Fruit fly (Drosophila melanogaster) whole organism, prepupa: ENCODE results near the gene bnl.

Experiments used
- Blimp-1 ChIP-seq: fragments of 200-800 bp; sonication (Bioruptor generic); optimal IDR thresholded peaks from 3 replicates; lab custom pipeline; 2017; ENCODE audit warnings: missing biosample characterization, missing genetic modification characterization, mild to moderate bottlenecking, moderate library complexity, missing genetic modification reagents
- CG10631 ChIP-seq: fragments of 200-800 bp; sonication (Bioruptor generic); optimal IDR thresholded peaks from 2 replicates; lab custom pipeline; 2016; ENCODE audit warnings: missing biosample characterization, missing genetic modification characterization
- CG11294 ChIP-seq: fragments of 200-800 bp; sonication (Bioruptor generic); IDR thresholded peaks from 2 replicates; pipeline ENCODE4 v1.3.6; 2022; ENCODE audit warnings: missing biosample characterization, missing genetic modification characterization
- CG11762 ChIP-seq: fragments of 200-800 bp; sonication (Bioruptor generic); optimal IDR thresholded peaks from 3 replicates; lab custom pipeline; 2016; ENCODE audit warnings: missing biosample characterization, missing genetic modification characterization; ENCODE audit not compliant: insufficient read depth
- CG15336 ChIP-seq: fragments of 200-800 bp; sonication (Bioruptor generic); IDR thresholded peaks from 2 replicates; pipeline ENCODE4 v1.3.6; 2022; ENCODE audit warnings: missing biosample characterization, missing genetic modification characterization
- CG1621 ChIP-seq: fragments of 200-800 bp; sonication (Bioruptor generic); optimal IDR thresholded peaks from 3 replicates; lab custom pipeline; 2018; ENCODE audit warnings: missing biosample characterization, mild to moderate bottlenecking, missing genetic modification characterization
- CG16779 ChIP-seq: fragments of 200-800 bp; sonication (Bioruptor generic); optimal IDR thresholded peaks from 3 replicates; lab custom pipeline; 2017; ENCODE audit warnings: missing biosample characterization, mild to moderate bottlenecking, missing genetic modification characterization
- CG3032 ChIP-seq: fragments of 200-800 bp; optimal IDR thresholded peaks from 2 replicates; lab custom pipeline; 2019; ENCODE audit warnings: missing biosample characterization, mild to moderate bottlenecking, missing genetic modification characterization, moderate library complexity
- CG31627 ChIP-seq: fragments of 200-800 bp; sonication (Bioruptor generic); optimal IDR thresholded peaks from 3 replicates; lab custom pipeline; 2016; ENCODE audit warnings: missing biosample characterization, missing genetic modification characterization
- CG32006 ChIP-seq: fragments of 200-800 bp; sonication (Bioruptor generic); optimal IDR thresholded peaks from 3 replicates; lab custom pipeline; 2017; ENCODE audit warnings: missing biosample characterization, mild to moderate bottlenecking, missing genetic modification characterization
- CG4318 ChIP-seq: fragments of 200-800 bp; sonication (Bioruptor generic); optimal IDR thresholded peaks from 3 replicates; lab custom pipeline; 2017; ENCODE audit warnings: missing biosample characterization, mild to moderate bottlenecking, missing genetic modification characterization
- CG6163 ChIP-seq: fragments of 200-800 bp; sonication (Bioruptor generic); IDR thresholded peaks from 3 replicates; pipeline ENCODE4 v1.3.6; 2022; ENCODE audit warnings: missing biosample characterization, missing genetic modification characterization
- CG6276 ChIP-seq: fragments of 200-800 bp; sonication (Bioruptor generic); optimal IDR thresholded peaks from 2 replicates; lab custom pipeline; 2017; ENCODE audit warnings: missing biosample characterization, mild to moderate bottlenecking, missing genetic modification characterization
- CG6792 ChIP-seq: fragments of 200-800 bp; sonication (Bioruptor generic); optimal IDR thresholded peaks from 3 replicates; lab custom pipeline; 2016; ENCODE audit warnings: missing biosample characterization, missing genetic modification characterization
- CG6808 ChIP-seq: fragments of 200-800 bp; sonication (Bioruptor generic); optimal IDR thresholded peaks from 3 replicates; lab custom pipeline; 2017; ENCODE audit warnings: missing biosample characterization, missing genetic modification characterization, mild to moderate bottlenecking, moderate library complexity, missing genetic modification reagents
- CG6854 ChIP-seq: fragments of 200-800 bp; sonication (Bioruptor generic); optimal IDR thresholded peaks from 2 replicates; lab custom pipeline; 2017; ENCODE audit warnings: missing biosample characterization, mild to moderate bottlenecking, missing genetic modification characterization
- CG7368 ChIP-seq: fragments of 200-800 bp; sonication (Bioruptor generic); optimal IDR thresholded peaks from 3 replicates; lab custom pipeline; 2016; ENCODE audit warnings: missing biosample characterization, missing genetic modification characterization
- CG8119 ChIP-seq: fragments of 200-800 bp; sonication (Bioruptor generic); IDR thresholded peaks from 3 replicates; pipeline ENCODE4 v1.3.6; 2022; ENCODE audit warnings: missing biosample characterization, missing genetic modification characterization
- CG8632 ChIP-seq: fragments of 200-800 bp; sonication (Bioruptor generic); optimal IDR thresholded peaks from 3 replicates; lab custom pipeline; 2016; ENCODE audit warnings: missing biosample characterization, missing genetic modification characterization
- CG9139 ChIP-seq: fragments of 200-800 bp; sonication (Bioruptor generic); optimal IDR thresholded peaks from 3 replicates; lab custom pipeline; 2017; ENCODE audit warnings: missing biosample characterization, mild to moderate bottlenecking, missing genetic modification characterization
- Hr38 ChIP-seq: sonication (Bioruptor generic); optimal IDR thresholded peaks from 2 replicates; lab custom pipeline; 2016; ENCODE audit warnings: missing biosample characterization, missing genetic modification characterization
- Hr39 ChIP-seq: fragments of 200-800 bp; sonication (Bioruptor generic); optimal IDR thresholded peaks from 2 replicates; lab custom pipeline; 2016; ENCODE audit warnings: missing biosample characterization, missing genetic modification characterization
- Hr4 ChIP-seq: fragments of 200-800 bp; sonication (Bioruptor generic); optimal IDR thresholded peaks from 3 replicates; lab custom pipeline; 2016; ENCODE audit warnings: missing biosample characterization, missing genetic modification characterization
- Lpt ChIP-seq: fragments of 200-800 bp; sonication (Bioruptor generic); optimal IDR thresholded peaks from 3 replicates; lab custom pipeline; 2016; ENCODE audit warnings: missing biosample characterization, missing genetic modification characterization
- Smox ChIP-seq: fragments of 200-800 bp; sonication (Bioruptor generic); optimal IDR thresholded peaks from 3 replicates; lab custom pipeline; 2016; ENCODE audit warnings: missing biosample characterization, missing genetic modification characterization
- Sox15 ChIP-seq: fragments of 200-800 bp; sonication (Bioruptor generic); optimal IDR thresholded peaks from 3 replicates; lab custom pipeline; 2016; ENCODE audit warnings: missing biosample characterization, missing genetic modification characterization
- eg ChIP-seq: fragments of 200-800 bp; sonication (Bioruptor generic); IDR thresholded peaks from 3 replicates; pipeline ENCODE4 v1.3.6; 2022; ENCODE audit warnings: missing biosample characterization, missing genetic modification characterization
- esn ChIP-seq: fragments of 200-800 bp; sonication (Bioruptor generic); optimal IDR thresholded peaks from 2 replicates; lab custom pipeline; 2016; ENCODE audit warnings: missing biosample characterization, mild to moderate bottlenecking, missing genetic modification characterization, moderate library complexity
- fd85E ChIP-seq: fragments of 200-800 bp; sonication (Bioruptor generic); optimal IDR thresholded peaks from 3 replicates; lab custom pipeline; 2016; ENCODE audit warnings: missing biosample characterization, missing genetic modification characterization
- fkh ChIP-seq: fragments of 200-800 bp; sonication (Bioruptor generic); optimal IDR thresholded peaks from 3 replicates; lab custom pipeline; 2017; ENCODE audit warnings: missing biosample characterization, mild to moderate bottlenecking, missing genetic modification characterization, moderate library complexity
- lz ChIP-seq: fragments of 200-800 bp; sonication (Bioruptor generic); optimal IDR thresholded peaks from 3 replicates; lab custom pipeline; 2016; ENCODE audit warnings: missing biosample characterization, missing genetic modification characterization
- net ChIP-seq: fragments of 200-800 bp; sonication (Bioruptor generic); optimal IDR thresholded peaks from 3 replicates; lab custom pipeline; 2016; ENCODE audit warnings: missing biosample characterization, missing genetic modification characterization
- salr ChIP-seq, 2 experiments: fragments of 200-800 bp; sonication (Bioruptor generic); optimal IDR thresholded peaks; 3 replicates each; lab custom pipeline; 2016 to 2018; ENCODE audit warnings: missing biosample characterization in 2 of 2, missing genetic modification characterization in 2 of 2, mild to moderate bottlenecking in 1 of 2
- svp ChIP-seq: fragments of 200-800 bp; sonication (Bioruptor generic); peaks from one replicate; lab custom pipeline; 2016; ENCODE audit warnings: missing biosample characterization, missing genetic modification characterization

bnl gene

dm6 chr3R:19826355-19826754 is 10.3 kb downstream of the bnl start:
- TF ChIP-seq CG8632 (GFP tag; lab: Kevin White, UChicago): no peak
- TF ChIP-seq Hr4 (GFP tag; lab: Kevin White, UChicago): no peak
- no peak for TF ChIP-seq lz (GFP tag; lab: Kevin White, UChicago)
- no peak for TF ChIP-seq Hr38 (GFP tag; lab: Kevin White, UChicago)
- no peak for TF ChIP-seq CG11762
- TF ChIP-seq Blimp-1: no peak
- no peak for TF ChIP-seq Sox15

dm6 chr3R:19824480-19824879 is 12.1 kb downstream of the bnl start:
- TF ChIP-seq Hr4 (GFP tag; lab: Kevin White, UChicago): no peak
- TF ChIP-seq CG6792 (GFP tag; lab: Kevin White, UChicago): no peak
- no peak for TF ChIP-seq CG31627 (GFP tag; lab: Kevin White, UChicago)
- TF ChIP-seq eg (GFP tag; lab: Robert Waterston, UW): no peak
- no peak for TF ChIP-seq CG6808
- no peak for TF ChIP-seq salr (GFP tag; optimal IDR thresholded peaks at IDR 0.05; lab: Kevin White, UChicago)
- no peak for TF ChIP-seq svp
- TF ChIP-seq Hr39 (GFP tag; lab: Kevin White, UChicago): no peak
- no peak for TF ChIP-seq Hr38 (GFP tag; lab: Kevin White, UChicago)
- no peak for TF ChIP-seq Smox (GFP tag; lab: Kevin White, UChicago)
- TF ChIP-seq Lpt (GFP tag; lab: Kevin White, UChicago): no peak
- no peak for TF ChIP-seq CG8119 (GFP tag; lab: Robert Waterston, UW)
- TF ChIP-seq esn: no peak

- peak; percentile 13 for TF ChIP-seq fkh
- no peak for TF ChIP-seq net (GFP tag; lab: Kevin White, UChicago)
Measured at dm6 chr3R:19822138-19822537, 14.5 kb downstream of the bnl start.

dm6 chr3R:19820994-19821393 is 15.6 kb downstream of the bnl start:
- peak; percentile 29 for TF ChIP-seq CG4318 (GFP tag; lab: Kevin White, UChicago)
- TF ChIP-seq CG15336 (GFP tag; lab: Robert Waterston, UW): 0 out of 2 replicates have a peak, but pooled peaks have one; percentile 13
- peak; percentile 32 for TF ChIP-seq CG6276 (GFP tag; lab: Kevin White, UChicago)
- TF ChIP-seq CG32006 (GFP tag; lab: Kevin White, UChicago): peak; percentile 54
- TF ChIP-seq Sox15: no peak
- TF ChIP-seq CG6163: 0 out of 3 replicates have a peak, but pooled peaks have one; percentile 33
- no peak for TF ChIP-seq CG10631 (GFP tag; lab: Kevin White, UChicago)
- TF ChIP-seq fd85E (GFP tag; lab: Kevin White, UChicago): no peak
- TF ChIP-seq eg (GFP tag; lab: Robert Waterston, UW): peak; percentile 61; the same call in 2 of the 3 replicates
- TF ChIP-seq CG8119 (GFP tag; lab: Robert Waterston, UW): peak; percentile 42; the same call in 1 of the 3 replicates

dm6 chr3R:19816758-19817157 is 19.9 kb downstream of the bnl start:
- no peak for TF ChIP-seq CG15336 (GFP tag; lab: Robert Waterston, UW)
- no peak for TF ChIP-seq CG1621 (tag; lab: Kevin White, UChicago)
- no peak for TF ChIP-seq CG16779 (tag; lab: Kevin White, UChicago)
- TF ChIP-seq CG7368 (GFP tag; lab: Kevin White, UChicago): no peak
- TF ChIP-seq CG3032 (tag; lab: Kevin White, UChicago): no peak
- TF ChIP-seq CG32006 (GFP tag; lab: Kevin White, UChicago): no peak
- no peak for TF ChIP-seq CG11294 (GFP tag; lab: Robert Waterston, UW)
- TF ChIP-seq esn: no peak
- TF ChIP-seq CG9139 (GFP tag; lab: Kevin White, UChicago): no peak
- TF ChIP-seq CG6854 (GFP tag; lab: Kevin White, UChicago): no peak
